Worm (Caenorhabditis elegans) whole organism, L4 larva: ENCODE results near the gene Y66D12A.3.

ENCODE experiments used
- F26F4.8 ChIP-seq: fragments of 200-800 bp; sonication (Bioruptor generic); conservative IDR thresholded peaks from 2 replicates; pipeline ENCODE4 v1.3.6; 2022; ENCODE audit warnings: missing genetic modification characterization, missing compliant biosample characterization
- F44E2.7 ChIP-seq: fragments of 200-800 bp; sonication (Bioruptor generic); IDR thresholded peaks from 2 replicates; pipeline ENCODE4 v2.1.2; 2022; ENCODE audit warnings: missing genetic modification characterization, missing compliant biosample characterization
- F49E8.2 ChIP-seq: sonication (generic microtip); optimal IDR thresholded peaks from 2 replicates; lab custom pipeline; 2016; ENCODE audit warnings: missing compliant biosample characterization, mild to moderate bottlenecking, missing genetic modification characterization, borderline replicate concordance
- R02D3.7 ChIP-seq: fragments of 150-350 bp; sonication (generic microtip); optimal IDR thresholded peaks from 3 replicates; lab custom pipeline; 2014; ENCODE audit warnings: missing biosample characterization, missing genetic modification characterization
- T20F7.1 ChIP-seq: fragments of 200-800 bp; sonication (Bioruptor generic); optimal IDR thresholded peaks from 2 replicates; lab custom pipeline; 2018; ENCODE audit warnings: mild to moderate bottlenecking, missing genetic modification characterization, missing compliant biosample characterization
- T26A8.4 ChIP-seq: fragments of 200-800 bp; sonication (Bioruptor generic); IDR thresholded peaks from 2 replicates; pipeline ENCODE4 v1.3.6; 2022; ENCODE audit warnings: missing genetic modification characterization, missing compliant biosample characterization
- Y105C5A.15 ChIP-seq: fragments of 200-800 bp; sonication (Bioruptor generic); IDR thresholded peaks from 2 replicates; pipeline ENCODE4 v1.3.6; 2022; ENCODE audit warnings: missing genetic modification characterization, missing compliant biosample characterization
- Y48G9A.11 ChIP-seq: fragments of 200-800 bp; sonication (Bioruptor generic); IDR thresholded peaks from 2 replicates; pipeline ENCODE4 v1.3.6; 2022; ENCODE audit warnings: missing genetic modification reagents, missing genetic modification characterization, missing compliant biosample characterization
- Y5F2A.4 ChIP-seq: fragments of 200-800 bp; sonication (Bioruptor generic); optimal IDR thresholded peaks from 2 replicates; lab custom pipeline; 2018; ENCODE audit warnings: mild to moderate bottlenecking, missing genetic modification characterization, missing compliant biosample characterization
- ZK337.2 ChIP-seq: fragments of 200-800 bp; sonication (Bioruptor generic); IDR thresholded peaks from 2 replicates; pipeline ENCODE4 v1.3.6; 2022; ENCODE audit warnings: missing genetic modification reagents, missing genetic modification characterization, missing compliant biosample characterization
- aha-1 ChIP-seq: fragments of 150-350 bp; peaks from one replicate; lab custom pipeline; 2014; ENCODE audit warnings: missing biosample characterization, missing genetic modification characterization
- arid-1 ChIP-seq: fragments of 200-800 bp; sonication (Bioruptor generic); conservative IDR thresholded peaks from 2 replicates; pipeline ENCODE4 v1.3.6; 2022; ENCODE audit warnings: missing genetic modification reagents, missing genetic modification characterization, missing compliant biosample characterization
- attf-4 ChIP-seq: sonication (generic microtip); optimal IDR thresholded peaks from 3 replicates; lab custom pipeline; 2017; ENCODE audit warnings: missing biosample characterization, missing genetic modification characterization
- ctbp-1 ChIP-seq: fragments of 200-800 bp; sonication (Bioruptor generic); IDR thresholded peaks from 2 replicates; pipeline ENCODE4 v1.3.6; 2022; ENCODE audit warnings: missing genetic modification reagents, missing genetic modification characterization, missing compliant biosample characterization
- daf-16 ChIP-seq, 3 experiments: sonication (generic microtip); optimal IDR thresholded peaks; 2 replicates each; lab custom pipeline; 2016 to 2017; ENCODE audit warnings: missing genetic modification characterization in 3 of 3, missing genetic modification reagents in 3 of 3, mild to moderate bottlenecking in 2 of 3, missing compliant biosample characterization in 2 of 3, missing biosample characterization in 1 of 3, moderate library complexity in 1 of 3
- dmd-6 ChIP-seq: fragments of 200-800 bp; sonication (Bioruptor generic); IDR thresholded peaks from 2 replicates; pipeline ENCODE4 v1.3.6; 2022; ENCODE audit warnings: missing genetic modification reagents, missing genetic modification characterization, missing compliant biosample characterization
- dmd-9 ChIP-seq: fragments of 200-800 bp; sonication (Bioruptor generic); IDR thresholded peaks from 2 replicates; pipeline ENCODE4 v1.3.6; 2022; ENCODE audit warnings: missing genetic modification reagents, missing genetic modification characterization, missing compliant biosample characterization
- dve-1 ChIP-seq: sonication (generic microtip); optimal IDR thresholded peaks from 2 replicates; lab custom pipeline; 2017; ENCODE audit warnings: antibody characterized with exemption, mild to moderate bottlenecking, missing genetic modification characterization, missing compliant biosample characterization; ENCODE audit not compliant: insufficient read depth
- hif-1 ChIP-seq, 2 experiments: sonication (generic microtip); optimal IDR thresholded peaks; 2 replicates each; lab custom pipeline; 2016 to 2017; ENCODE audit warnings: missing compliant biosample characterization in 2 of 2, missing genetic modification characterization in 2 of 2, missing genetic modification reagents in 2 of 2, missing genotype in 2 of 2, mild to moderate bottlenecking in 1 of 2
- hlh-30 ChIP-seq: sonication (generic microtip); optimal IDR thresholded peaks from 2 replicates; lab custom pipeline; 2017; ENCODE audit warnings: antibody characterized with exemption, mild to moderate bottlenecking, missing genetic modification characterization, missing compliant biosample characterization; ENCODE audit not compliant: insufficient read depth
- hmg-1.1 ChIP-seq: fragments of 200-800 bp; sonication (Bioruptor generic); IDR thresholded peaks from 2 replicates; pipeline ENCODE4 v1.3.6; 2022; ENCODE audit warnings: missing genetic modification reagents, missing genetic modification characterization, missing compliant biosample characterization
- lin-29 ChIP-seq: fragments of 200-800 bp; sonication (Bioruptor generic); IDR thresholded peaks from 2 replicates; pipeline ENCODE4 v1.3.6; 2022; ENCODE audit warnings: missing genetic modification reagents, missing genetic modification characterization, missing compliant biosample characterization
- lir-3 ChIP-seq: sonication (generic microtip); optimal IDR thresholded peaks from 2 replicates; lab custom pipeline; 2016; ENCODE audit warnings: mild to moderate bottlenecking, missing genetic modification characterization, missing compliant biosample characterization
- madf-5 ChIP-seq, 2 experiments: fragments of 200-800 bp; sonication (Bioruptor generic); IDR thresholded peaks; 2 replicates each; pipeline ENCODE4 v1.3.6; 2022; ENCODE audit warnings: missing compliant biosample characterization in 2 of 2, missing genetic modification characterization in 2 of 2
- madf-9 ChIP-seq: fragments of 200-800 bp; sonication (Bioruptor generic); conservative IDR thresholded peaks from 2 replicates; pipeline ENCODE4 v1.3.6; 2022; ENCODE audit warnings: missing genetic modification reagents, missing genetic modification characterization, missing compliant biosample characterization
- mdt-29 ChIP-seq: fragments of 200-800 bp; sonication (Bioruptor generic); IDR thresholded peaks from 2 replicates; pipeline ENCODE4 v1.3.6; 2022; ENCODE audit warnings: missing genetic modification reagents, missing genetic modification characterization, missing compliant biosample characterization
- mes-2 ChIP-seq: sonication (generic microtip); optimal IDR thresholded peaks from 2 replicates; lab custom pipeline; 2016; ENCODE audit warnings: missing genotype, mild to moderate bottlenecking, missing genetic modification characterization, missing compliant biosample characterization; ENCODE audit not compliant: poor library complexity, severe bottlenecking
- nhr-111 ChIP-seq: fragments of 200-800 bp; sonication (Bioruptor generic); optimal IDR thresholded peaks from 2 replicates; lab custom pipeline; 2018; ENCODE audit warnings: mild to moderate bottlenecking, missing genetic modification characterization, missing compliant biosample characterization
- nhr-237 ChIP-seq: sonication (generic microtip); optimal IDR thresholded peaks from 2 replicates; lab custom pipeline; 2017; ENCODE audit warnings: missing biosample characterization, missing genetic modification characterization
- nhr-28 ChIP-seq: fragments of 150-350 bp; optimal IDR thresholded peaks from 2 replicates; lab custom pipeline; 2014; ENCODE audit warnings: missing biosample characterization, missing genetic modification characterization
- nhr-48 ChIP-seq: sonication (generic microtip); optimal IDR thresholded peaks from 2 replicates; lab custom pipeline; 2016; ENCODE audit warnings: mild to moderate bottlenecking, missing genetic modification characterization, missing compliant biosample characterization
- nhr-76 ChIP-seq: fragments of 150-350 bp; optimal IDR thresholded peaks from 2 replicates; lab custom pipeline; 2014; ENCODE audit warnings: missing biosample characterization, missing genetic modification characterization
- pha-4 ChIP-seq, 2 experiments: fragments of 150-350 bp in 1 of 2; fragments of 200-800 bp in 1 of 2; sonication (Bioruptor generic) in 1 of 2; IDR thresholded peaks in 1 of 2; optimal IDR thresholded peaks in 1 of 2; 2 replicates each; pipeline versions ENCODE4 v1.3.6 to Lab custom; 2014 to 2022; ENCODE audit warnings: missing genetic modification characterization in 2 of 2, missing genetic modification reagents in 2 of 2, missing biosample characterization in 1 of 2, missing compliant biosample characterization in 1 of 2
- pqm-1 ChIP-seq: sonication (generic microtip); optimal IDR thresholded peaks from 2 replicates; lab custom pipeline; 2017; ENCODE audit warnings: missing biosample characterization, missing genetic modification characterization
- set-16 ChIP-seq: fragments of 200-800 bp; sonication (Bioruptor generic); IDR thresholded peaks from 2 replicates; pipeline ENCODE4 v1.3.6; 2022; ENCODE audit warnings: missing genetic modification reagents, missing genetic modification characterization, missing compliant biosample characterization
- spr-1 ChIP-seq: sonication (generic microtip); optimal IDR thresholded peaks from 2 replicates; lab custom pipeline; 2016; ENCODE audit warnings: mild to moderate bottlenecking, missing genetic modification characterization, missing compliant biosample characterization
- tag-97 ChIP-seq: fragments of 200-800 bp; sonication (Bioruptor generic); IDR thresholded peaks from 2 replicates; pipeline ENCODE4 v1.3.6; 2022; ENCODE audit warnings: missing genetic modification characterization, missing compliant biosample characterization
- tra-1 ChIP-seq: fragments of 200-800 bp; sonication (Bioruptor generic); IDR thresholded peaks from 2 replicates; pipeline ENCODE4 v1.3.6; 2022; ENCODE audit warnings: missing genetic modification reagents, missing genetic modification characterization, missing compliant biosample characterization
- unc-130 ChIP-seq: sonication (generic microtip); optimal IDR thresholded peaks from 2 replicates; lab custom pipeline; 2016; ENCODE audit warnings: missing genetic modification reagents, missing genetic modification characterization, missing compliant biosample characterization
- unc-62 ChIP-seq, 3 experiments: fragments of 150-350 bp in 1 of 3; sonication (generic microtip); optimal IDR thresholded peaks in 2 of 3; peaks in 1 of 3; 1 replicate in 1 of 3; 2 replicates in 2 of 3; lab custom pipeline; 2014 to 2017; ENCODE audit warnings: missing biosample characterization in 3 of 3, missing genetic modification characterization in 3 of 3, missing genetic modification reagents in 3 of 3, missing genotype in 1 of 3
- ztf-11 ChIP-seq: fragments of 150-350 bp; optimal IDR thresholded peaks from 2 replicates; lab custom pipeline; 2014; ENCODE audit warnings: missing biosample characterization, missing genetic modification characterization

The Y66D12A.3 gene

DNA sequence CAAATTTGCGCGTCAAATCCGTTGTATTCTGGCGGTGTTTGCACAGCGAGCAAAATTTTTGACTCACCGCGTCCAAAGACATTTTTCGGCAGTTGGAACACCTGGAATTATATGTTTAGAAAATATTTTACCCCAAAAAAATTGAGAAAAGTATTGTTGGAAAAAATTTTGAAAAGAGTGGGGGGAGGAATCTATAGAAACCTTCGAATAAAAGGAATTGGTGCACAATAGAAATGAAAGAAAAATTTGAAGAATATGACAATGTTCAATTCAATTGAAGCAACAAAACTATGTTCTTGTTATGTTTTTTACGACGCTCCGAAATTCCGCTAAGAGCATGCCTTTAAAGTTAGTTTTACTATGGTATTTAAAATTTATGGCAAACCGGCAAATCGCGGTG lies 40.3 kb downstream of the Y66D12A.3 start, which contains the start of gene Y66A7A.7:
Gene Y66A7A.7 (minus strand): TSS at position 101 of the 400 bp plus-strand sequence.
- TF ChIP-seq pqm-1 (tag; lab: Kevin White, UChicago), result no peak
- TF ChIP-seq Y48G9A.11 (GFP tag; lab: Robert Waterston, UW), result no peak
- no peak for TF ChIP-seq hif-1 (tag; optimal IDR thresholded peaks at IDR 0.05; lab: Kevin White, UChicago)
- no peak for TF ChIP-seq arid-1 (GFP tag; lab: Robert Waterston, UW)
- no peak for TF ChIP-seq Y5F2A.4 (GFP tag; lab: Kevin White, UChicago)
- TF ChIP-seq hmg-1.1 (GFP tag; lab: Robert Waterston, UW), result no peak

DNA sequence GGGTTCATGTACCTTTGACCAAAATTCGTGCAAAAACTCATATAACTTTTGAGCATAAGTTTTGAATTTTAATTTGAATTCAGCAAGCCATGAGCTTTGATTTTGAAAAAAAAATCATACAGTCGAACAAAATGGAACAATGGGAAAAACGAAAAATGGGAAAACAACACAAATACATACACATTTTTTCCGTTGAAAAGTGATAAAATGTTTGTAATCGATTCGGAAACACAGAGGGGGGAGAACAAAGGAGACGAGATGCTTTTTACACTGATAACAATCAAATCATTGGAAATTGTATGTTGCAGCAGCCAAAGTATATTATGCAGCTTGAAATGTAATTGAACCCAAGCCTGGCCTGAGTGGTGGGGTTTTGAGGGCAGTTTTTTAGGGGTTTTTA lies 42.1 kb downstream of the Y66D12A.3 start:
- TF ChIP-seq spr-1 (tag; lab: Kevin White, UChicago), result no peak
- no peak for TF ChIP-seq madf-5 (GFP tag; IDR thresholded peaks at IDR 0.05; lab: Robert Waterston, UW)
- no peak for TF ChIP-seq mdt-29
- peak; percentile 35 for TF ChIP-seq pqm-1 (tag; lab: Kevin White, UChicago)
- peak; percentile 25 for TF ChIP-seq nhr-28 (tag; lab: Kevin White, UChicago)
- TF ChIP-seq unc-62 (GFP tag; optimal IDR thresholded peaks at IDR 0.05 in 1 of 2; lab: Kevin White, UChicago), result peak in 1 of 2 experiments; percentile 58
- no peak for TF ChIP-seq unc-62 (tag; optimal IDR thresholded peaks at IDR 0.05; lab: Kevin White, UChicago)
- no peak for TF ChIP-seq daf-16 (GFP tag; optimal IDR thresholded peaks at IDR 0.05; lab: Kevin White, UChicago)
- TF ChIP-seq daf-16 (tag; optimal IDR thresholded peaks at IDR 0.05; lab: Kevin White, UChicago), result peak; percentile 35
- TF ChIP-seq F26F4.8 (GFP tag; lab: Robert Waterston, UW), result no peak
- TF ChIP-seq dve-1, result peak; percentile 15

DNA sequence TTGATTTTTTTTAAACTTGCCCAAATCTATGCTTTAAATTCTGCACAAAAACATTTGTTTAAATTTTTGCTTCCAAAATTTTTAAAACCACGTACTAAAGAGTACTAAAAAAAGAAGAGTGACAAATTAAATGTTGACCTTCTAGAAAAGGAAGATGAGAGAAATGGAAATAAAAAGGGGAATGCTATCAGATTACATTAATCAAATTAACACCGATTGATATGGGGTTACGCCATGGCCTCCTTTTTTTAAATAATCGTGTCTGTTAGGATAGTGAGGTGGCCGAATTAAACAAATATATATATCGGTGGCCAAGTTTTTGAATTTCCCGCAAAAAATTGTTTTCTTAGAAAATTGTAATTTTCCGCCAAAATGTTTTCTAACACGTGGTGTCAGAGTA lies 43.4 kb downstream of the Y66D12A.3 start:
- TF ChIP-seq F44E2.7 (no peak), T20F7.1 (no peak), hlh-30 (tag; lab: Kevin White, UChicago) (no peak), ZK337.2 (GFP tag; lab: Robert Waterston, UW) (no peak), tra-1 (GFP tag; lab: Robert Waterston, UW) (no peak), attf-4 (tag; lab: Kevin White, UChicago) (no peak), madf-9 (no peak), T26A8.4 (GFP tag; lab: Robert Waterston, UW) (no peak), pha-4 (GFP tag; IDR thresholded peaks at IDR 0.05; lab: Robert Waterston, UW) (no peak), pha-4 (tag; optimal IDR thresholded peaks at IDR 0.05; lab: Kevin White, UChicago) (no peak), R02D3.7 (tag; lab: Kevin White, UChicago) (no peak), mes-2 (tag; lab: Kevin White, UChicago) (no peak)

DNA sequence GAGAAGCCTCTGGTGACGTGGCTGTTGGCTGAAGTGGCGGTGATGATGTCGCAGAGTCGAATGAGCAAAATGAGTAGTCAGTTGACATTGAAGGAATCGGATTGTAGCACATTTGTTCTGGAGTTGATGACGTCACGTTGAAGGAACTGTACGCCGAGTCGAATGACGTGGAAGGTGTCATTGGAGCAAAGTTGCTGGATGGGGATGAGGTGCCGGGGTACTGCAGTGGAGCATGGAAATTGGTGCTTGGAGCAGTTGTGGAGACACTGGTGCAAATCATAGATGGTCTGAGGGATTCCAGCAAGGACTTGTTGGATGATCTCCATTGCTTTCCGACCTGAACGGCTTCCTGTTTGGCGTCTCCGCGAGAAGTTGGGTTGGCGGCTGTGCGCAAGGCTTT lies 44.4 kb downstream of the Y66D12A.3 start:
- no peak for TF ChIP-seq lir-3 (tag; lab: Kevin White, UChicago)
- TF ChIP-seq unc-62 (GFP tag; optimal IDR thresholded peaks at IDR 0.05 in 1 of 2; lab: Kevin White, UChicago), result peak in 1 of 2 experiments; percentile 53
- no peak for TF ChIP-seq unc-62 (tag; optimal IDR thresholded peaks at IDR 0.05; lab: Kevin White, UChicago)
- TF ChIP-seq lin-29 (GFP tag; lab: Robert Waterston, UW), result no peak
- peak; percentile 68 for TF ChIP-seq aha-1 (tag; lab: Kevin White, UChicago)
- no peak for TF ChIP-seq nhr-111 (GFP tag; lab: Kevin White, UChicago)
- no peak for TF ChIP-seq nhr-76 (tag; lab: Kevin White, UChicago)
- no peak for TF ChIP-seq R02D3.7 (tag; lab: Kevin White, UChicago)
- TF ChIP-seq madf-9, result no peak
- no peak for TF ChIP-seq Y5F2A.4 (GFP tag; lab: Kevin White, UChicago)
- TF ChIP-seq tag-97, result no peak
- peak; percentile 20; the same call in 1 of the 2 replicates for TF ChIP-seq set-16
- 0 out of 2 replicates have a peak, but pooled peaks have one; percentile 59 for TF ChIP-seq F26F4.8 (GFP tag; lab: Robert Waterston, UW)
- TF ChIP-seq F49E8.2 (tag; lab: Kevin White, UChicago), result no peak
- no peak for TF ChIP-seq ctbp-1 (GFP tag; lab: Robert Waterston, UW)
- TF ChIP-seq unc-130 (GFP tag; lab: Kevin White, UChicago), result no peak
- no peak for TF ChIP-seq nhr-48
- TF ChIP-seq Y105C5A.15 (GFP tag; lab: Robert Waterston, UW), result no peak
- no peak for TF ChIP-seq mdt-29
- TF ChIP-seq dmd-9 (GFP tag; lab: Robert Waterston, UW), result 0 out of 2 replicates have a peak, but pooled peaks have one; percentile 12
- TF ChIP-seq dmd-6 (GFP tag; lab: Robert Waterston, UW), result no peak
- TF ChIP-seq nhr-237, result no peak
- TF ChIP-seq ztf-11 (tag; lab: Kevin White, UChicago), result no peak
- TF ChIP-seq, all 104 proteins: peak for 5
